Worm (Caenorhabditis elegans) whole organism, early embryonic: Measurements from ENCODE around the gene Y37D8A.19.

ENCODE experiments used
- ceh-13 ChIP-seq: fragments of 200-800 bp; sonication (Bioruptor generic); optimal IDR thresholded peaks from 2 replicates; lab custom pipeline; 2018; ENCODE audit warnings: mild to moderate bottlenecking, missing genetic modification characterization, missing compliant biosample characterization
- flt-1 ChIP-seq: fragments of 200-800 bp; sonication (Bioruptor generic); IDR thresholded peaks from 2 replicates; pipeline ENCODE4 v1.3.6; 2022; ENCODE audit warnings: missing genetic modification characterization, missing compliant biosample characterization

- no peak for TF ChIP-seq ceh-13
- TF ChIP-seq flt-1 = no peak
Observed at ce11 chrIII:12968330-12968729, 38.7 kb downstream of the Y37D8A.19 start.
